Worm (Caenorhabditis elegans) whole organism, young adult: ENCODE measurements around the gene flr-4.

Experiments
- F49E8.2 ChIP-seq: sonication (generic microtip); optimal IDR thresholded peaks from 3 replicates; lab custom pipeline; 2017; ENCODE audit warnings: missing genetic modification characterization, mild to moderate bottlenecking, missing compliant biosample characterization, antibody characterized with exemption, moderate library complexity; ENCODE audit not compliant: insufficient read depth
- Y79H2A.3 ChIP-seq: fragments of 200-800 bp; sonication (Bioruptor generic); conservative IDR thresholded peaks from 2 replicates; pipeline ENCODE4 v1.3.6; 2022; ENCODE audit warnings: missing genetic modification reagents, missing genetic modification characterization, missing compliant biosample characterization
- aptf-3 ChIP-seq: fragments of 200-800 bp; sonication (Bioruptor generic); IDR thresholded peaks from 2 replicates; pipeline ENCODE4 v1.3.6; 2022; ENCODE audit warnings: missing genetic modification characterization, missing compliant biosample characterization
- ceh-40 ChIP-seq: fragments of 200-800 bp; sonication (Bioruptor generic); IDR thresholded peaks from 2 replicates; pipeline ENCODE4 v1.3.6; 2022; ENCODE audit warnings: missing genetic modification characterization, missing compliant biosample characterization
- efl-1 ChIP-seq: fragments of 150-350 bp; optimal IDR thresholded peaks from 2 replicates; lab custom pipeline; 2014; ENCODE audit warnings: missing biosample characterization, missing genetic modification reagents, missing genetic modification characterization
- hlh-26 ChIP-seq: fragments of 200-800 bp; sonication (Bioruptor generic); conservative IDR thresholded peaks from 2 replicates; pipeline ENCODE4 v1.3.6; 2022; ENCODE audit warnings: missing genetic modification reagents, missing genetic modification characterization, missing compliant biosample characterization
- nfyb-1 ChIP-seq: fragments of 200-800 bp; sonication (Bioruptor generic); IDR thresholded peaks from 2 replicates; pipeline ENCODE4 v1.3.6; 2022; ENCODE audit warnings: missing genetic modification reagents, missing genetic modification characterization, missing compliant biosample characterization
- nhr-120 ChIP-seq: fragments of 200-800 bp; sonication (Bioruptor generic); IDR thresholded peaks from 2 replicates; pipeline ENCODE4 v1.3.6; 2022; ENCODE audit warnings: missing genetic modification characterization, missing compliant biosample characterization
- pha-4 ChIP-seq: fragments of 150-350 bp; sonication (generic microtip); optimal IDR thresholded peaks from 2 replicates; lab custom pipeline; 2014; ENCODE audit warnings: missing biosample characterization, missing genetic modification reagents, missing genetic modification characterization
- rec-8 ChIP-seq, 2 experiments: sonication (generic microtip); optimal IDR thresholded peaks; 2 replicates each; lab custom pipeline; 2016; ENCODE audit warnings: mild to moderate bottlenecking in 2 of 2, missing genetic modification characterization in 2 of 2, missing genetic modification reagents in 2 of 2, missing genotype in 2 of 2, missing biosample characterization in 1 of 2, missing compliant biosample characterization in 1 of 2, moderate library complexity in 1 of 2

DNA sequence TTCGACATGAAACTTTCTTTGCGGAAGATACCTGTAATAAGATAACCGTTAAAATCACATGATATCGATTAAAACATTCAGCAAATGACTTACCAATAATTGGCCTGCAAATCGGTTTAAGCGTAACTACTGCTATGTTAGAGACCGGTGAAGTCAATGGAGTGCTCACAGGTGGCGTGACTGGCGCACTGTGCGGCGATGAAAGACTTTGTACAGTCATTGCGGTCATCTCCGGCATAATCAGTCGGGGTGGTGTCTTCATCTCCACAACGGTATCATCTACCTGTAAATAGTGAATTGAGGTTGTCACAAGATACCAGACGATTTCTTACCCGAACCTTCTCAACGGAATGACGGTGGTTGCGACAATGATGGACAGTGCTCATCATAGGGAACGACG, 12.3 kb upstream of the flr-4 start:
- TF ChIP-seq pha-4 (tag; lab: Kevin White, UChicago) (no peak), nfyb-1 (GFP tag; lab: Robert Waterston, UW) (no peak), hlh-26 (GFP tag; lab: Robert Waterston, UW) (no peak), ceh-40 (no peak), aptf-3 (GFP tag; lab: Robert Waterston, UW) (no peak), rec-8 (tag; optimal IDR thresholded peaks at IDR 0.05; lab: Kevin White, UChicago) (no peak), efl-1 (GFP tag; lab: Kevin White, UChicago) (no peak), F49E8.2 (tag; lab: Kevin White, UChicago) (no peak), nhr-120 (no peak), Y79H2A.3 (no peak)
